Worm (Caenorhabditis elegans): ENCODE measurements around the gene F54D5.9.
A peak's percentile ranks its signal among the peaks of the same experiment; 100 is the strongest.

Gene F54D5.9

ce11 chrII:11534429-11535099 lies 10.1 kb downstream of the F54D5.9 start, which contains the start of gene Y62F5A.12 (continued):
- TF ChIP-seq lin-38 (GFP tag; IDR thresholded peaks at IDR 0.05) (peak; percentile 100), nhr-42 (GFP tag; IDR thresholded peaks at IDR 0.05) (peak; percentile 94; the same call in 1 of the 2 replicates), tra-1 (GFP tag; IDR thresholded peaks at IDR 0.05) (peak; percentile 95), tag-97 (GFP tag; IDR thresholded peaks at IDR 0.05) (peak; percentile 88; the same call in 1 of the 2 replicates), nhr-11 (tag; optimal IDR thresholded peaks at IDR 0.05) (peak; percentile 68), Y105C5A.15 (GFP tag; IDR thresholded peaks at IDR 0.05) (peak; percentile 70; the same call in 1 of the 2 replicates), lin-29 (GFP tag; IDR thresholded peaks at IDR 0.05) (peak; percentile 55; the same call in 1 of the 2 replicates), mxl-3 (GFP tag; optimal IDR thresholded peaks at IDR 0.05) (peak; percentile 86), nhr-28 (tag; optimal IDR thresholded peaks at IDR 0.05) (peak; percentile 52), lin-13 (GFP tag; optimal IDR thresholded peaks at IDR 0.05) (peak; percentile 69), duxl-1 (tag; optimal IDR thresholded peaks at IDR 0.05; ENCODE audit: poor library complexity) (peak; percentile 70), mes-2 (tag; optimal IDR thresholded peaks at IDR 0.05; ENCODE audit: poor library complexity, severe bottlenecking) (peak; percentile 99), fkh-10 (GFP tag; optimal IDR thresholded peaks at IDR 0.05) (peak; percentile 51), ZK337.2 (GFP tag; IDR thresholded peaks at IDR 0.05) (peak; percentile 99), hmg-1.1 (GFP tag; IDR thresholded peaks at IDR 0.05) (peak; percentile 93), ces-1 (GFP tag; optimal IDR thresholded peaks at IDR 0.05) (peak; percentile 27), arid-1 (GFP tag; conservative IDR thresholded peaks at IDR 0.05) (peak; percentile 93), nhr-48 (tag; optimal IDR thresholded peaks at IDR 0.05) (peak; percentile 55), dmd-6 (GFP tag; IDR thresholded peaks at IDR 0.05) (peak; percentile 88), egl-43 (GFP tag; IDR thresholded peaks at IDR 0.05) (peak; percentile 93), ctbp-1 (GFP tag; IDR thresholded peaks at IDR 0.05) (peak; percentile 94), F37D6.2 (tag; optimal IDR thresholded peaks at IDR 0.05) (peak; percentile 79), aha-1 (tag) (peak; percentile 99), hlh-11 (tag; optimal IDR thresholded peaks at IDR 0.05) (peak; percentile 65), snpc-1.2 (GFP tag; IDR thresholded peaks at IDR 0.05) (peak; percentile 82), madf-5 (GFP tag; IDR thresholded peaks at IDR 0.05) (peak; percentile 91 to 97), lir-3 (tag; optimal IDR thresholded peaks at IDR 0.05) (peak; percentile 44), mep-1 (tag; optimal IDR thresholded peaks at IDR 0.05) (peak; percentile 85)

- TF ChIP-seq zag-1 (tag; optimal IDR thresholded peaks at IDR 0.05): no peak
- no peak for TF ChIP-seq nhr-10 (tag; optimal IDR thresholded peaks at IDR 0.05)
- TF ChIP-seq dve-1 (tag; optimal IDR thresholded peaks at IDR 0.05; ENCODE audit: insufficient read depth): no peak
- no peak for TF ChIP-seq ceh-32 (tag; optimal IDR thresholded peaks at IDR 0.05; ENCODE audit: poor library complexity)
- TF ChIP-seq tag-97 (GFP tag; IDR thresholded peaks at IDR 0.05): no peak
- no peak for TF ChIP-seq hlh-11 (tag; optimal IDR thresholded peaks at IDR 0.05)
- TF ChIP-seq F26F4.8 (GFP tag; conservative IDR thresholded peaks at IDR 0.05): no peak
- TF ChIP-seq lin-38 (GFP tag; IDR thresholded peaks at IDR 0.05): no peak
- no peak for TF ChIP-seq zfp-3 (GFP tag; conservative IDR thresholded peaks at IDR 0.05)
- TF ChIP-seq duxl-1 (tag; optimal IDR thresholded peaks at IDR 0.05; ENCODE audit: poor library complexity): no peak
- TF ChIP-seq egl-27 (tag; optimal IDR thresholded peaks at IDR 0.05): no peak
- no peak for TF ChIP-seq lin-39 (tag; optimal IDR thresholded peaks at IDR 0.05)
- TF ChIP-seq unc-130 (GFP tag; optimal IDR thresholded peaks at IDR 0.05): no peak
- TF ChIP-seq lir-3 (tag; optimal IDR thresholded peaks at IDR 0.05): no peak
- TF ChIP-seq saeg-2 (GFP tag; IDR thresholded peaks at IDR 0.05): no peak
- TF ChIP-seq R02D3.7 (tag; optimal IDR thresholded peaks at IDR 0.05): no peak
- TF ChIP-seq lin-15B (tag; optimal IDR thresholded peaks at IDR 0.05): no peak
- no peak for TF ChIP-seq nhr-77 (tag; optimal IDR thresholded peaks at IDR 0.05)
- no peak for TF ChIP-seq nhr-41 (GFP tag; IDR thresholded peaks at IDR 0.05)
Measured at ce11 chrII:11533716-11534115, 10.9 kb downstream of the F54D5.9 start, which contains the start of gene mdt-8. TSS of gene mdt-8 (minus strand) at chrII:11533816.

Measured in whole organism, L4 larva.